1 fruit fly cellular context compared by ENCODE assay signal in the genomic region with DNA sequence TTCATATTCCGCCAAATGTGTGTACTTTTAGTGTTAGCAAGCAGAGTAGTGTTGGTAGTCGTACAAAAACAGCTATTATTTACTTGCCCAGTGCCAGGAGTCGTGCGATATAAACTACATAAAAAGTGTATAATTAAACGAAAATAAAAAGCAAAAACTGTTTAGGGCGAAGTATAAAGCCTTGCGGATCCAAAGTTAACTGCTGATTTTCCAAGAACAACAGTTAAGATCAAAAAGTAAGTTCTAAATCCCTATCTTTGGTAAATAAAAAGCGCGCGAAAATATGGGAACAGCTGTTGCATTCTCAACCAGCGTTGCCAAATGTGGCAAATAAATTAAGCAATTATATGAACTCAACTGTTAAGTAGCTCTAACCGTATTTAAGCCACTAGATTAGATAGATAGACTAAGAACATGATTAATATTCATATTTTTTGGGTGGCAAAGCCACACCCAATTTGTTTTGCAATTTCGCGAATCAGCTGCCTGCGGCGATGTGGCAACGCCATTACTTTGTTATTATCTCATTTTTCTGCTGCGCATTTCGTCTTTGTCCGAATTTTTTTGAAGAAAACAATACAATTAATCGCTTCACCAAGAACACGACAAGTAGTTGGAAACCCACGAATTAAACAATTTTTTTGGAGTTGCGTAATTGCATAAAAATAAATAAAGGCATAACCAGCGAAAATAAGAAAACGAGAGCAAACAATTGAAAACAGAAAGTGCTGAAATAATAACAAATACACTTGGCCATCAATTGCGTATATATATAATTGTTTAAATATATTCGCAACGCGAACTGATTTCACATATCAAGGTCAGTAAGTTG.
TF ChIP-seq lines count a peak whose summit lies in the region.

Prim1 (plus strand) TSS at position 51 of the 832 bp plus-strand sequence.
CG7083 (plus strand) TSS at position 522 of the 832 bp plus-strand sequence.

TF ChIP-seq in whole organism, embryonic, 481 proteins besides CTCF, POLR2A, EP300 and RAD21 (continued from another document and continues in another):
- peak; percentile 63; the same call in 1 of the 3 replicates for TF ChIP-seq zfh1 (GFP tag; IDR thresholded peaks at IDR 0.05; lab: Robert Waterston, UW)
- TF ChIP-seq Deaf1 (tag; optimal IDR thresholded peaks at IDR 0.05; lab: Kevin White, UChicago): no peak
- TF ChIP-seq Fer2 (tag; optimal IDR thresholded peaks at IDR 0.05; lab: Kevin White, UChicago): no peak
- no peak for TF ChIP-seq CG6254 (GFP tag; optimal IDR thresholded peaks at IDR 0.05; lab: Kevin White, UChicago)
- peak; percentile 84 for TF ChIP-seq CG4617 (GFP tag; optimal IDR thresholded peaks at IDR 0.05; lab: Kevin White, UChicago; ENCODE audit: borderline replicate concordance)
- no peak for TF ChIP-seq fd64A (GFP tag; optimal IDR thresholded peaks at IDR 0.05; lab: Kevin White, UChicago)
- peak; percentile 62 for TF ChIP-seq pum (GFP tag; optimal IDR thresholded peaks at IDR 0.05; lab: Kevin White, UChicago)
- no peak for TF ChIP-seq Oaz (GFP tag; IDR thresholded peaks at IDR 0.05; lab: Robert Waterston, UW)
- peak; percentile 46 for TF ChIP-seq CG9437 (GFP tag; optimal IDR thresholded peaks at IDR 0.05; lab: Kevin White, UChicago)
- TF ChIP-seq Six4 (GFP tag; optimal IDR thresholded peaks at IDR 0.05; lab: Kevin White, UChicago): peak; percentile 46
- no peak for TF ChIP-seq z (GFP tag; IDR thresholded peaks at IDR 0.05; lab: Robert Waterston, UW)
- peak; percentile 55 for TF ChIP-seq slp2 (GFP tag; optimal IDR thresholded peaks at IDR 0.05; lab: Kevin White, UChicago)
- peak; percentile 0 for TF ChIP-seq ac (GFP tag; optimal IDR thresholded peaks at IDR 0.05; lab: Kevin White, UChicago)
- peak; percentile 53 for TF ChIP-seq CG1233 (GFP tag; optimal IDR thresholded peaks at IDR 0.05; lab: Kevin White, UChicago)
- TF ChIP-seq CG2202 (tag; optimal IDR thresholded peaks at IDR 0.05; lab: Kevin White, UChicago): peak; percentile 24
- peak; percentile 49 for TF ChIP-seq Hr3 (GFP tag; optimal IDR thresholded peaks at IDR 0.05; lab: Kevin White, UChicago)
- no peak for TF ChIP-seq CkIIα-i1 (GFP tag; IDR thresholded peaks at IDR 0.05; lab: Robert Waterston, UW)
- TF ChIP-seq CG14014 (GFP tag; IDR thresholded peaks at IDR 0.05; lab: Robert Waterston, UW): no peak
- TF ChIP-seq CG12236 (GFP tag; optimal IDR thresholded peaks at IDR 0.05; lab: Kevin White, UChicago): peak; percentile 33
- TF ChIP-seq CG11247 (GFP tag; IDR thresholded peaks at IDR 0.05; lab: Robert Waterston, UW): no peak
- TF ChIP-seq BtbVII (GFP tag; optimal IDR thresholded peaks at IDR 0.05; lab: Kevin White, UChicago): peak; percentile 44
- peak; percentile 54 for TF ChIP-seq ewg (GFP tag; optimal IDR thresholded peaks at IDR 0.05; lab: Kevin White, UChicago)
- no peak for TF ChIP-seq fru (optimal IDR thresholded peaks at IDR 0.05; lab: Kevin White, UChicago)
- peak; percentile 20 for TF ChIP-seq HHEX (GFP tag; optimal IDR thresholded peaks at IDR 0.05; lab: Kevin White, UChicago)
- peak; percentile 81 for TF ChIP-seq Dp (GFP tag; optimal IDR thresholded peaks at IDR 0.05; lab: Kevin White, UChicago)
- TF ChIP-seq her (GFP tag; optimal IDR thresholded peaks at IDR 0.05; lab: Kevin White, UChicago): peak; percentile 61
- TF ChIP-seq CG15514 (GFP tag; optimal IDR thresholded peaks at IDR 0.05; lab: Kevin White, UChicago): peak; percentile 67
- TF ChIP-seq CG4730 (GFP tag; IDR thresholded peaks at IDR 0.05; lab: Robert Waterston, UW): no peak
- TF ChIP-seq inv (GFP tag; IDR thresholded peaks at IDR 0.05; lab: Robert Waterston, UW; ENCODE audit: partially characterized antibody): no peak
- TF ChIP-seq mirr (GFP tag; optimal IDR thresholded peaks at IDR 0.05; lab: Kevin White, UChicago): peak; percentile 32
- TF ChIP-seq vnd (GFP tag; IDR thresholded peaks at IDR 0.05; lab: Robert Waterston, UW; ENCODE audit: partially characterized antibody): no peak
- TF ChIP-seq E2f1 (GFP tag; IDR thresholded peaks at IDR 0.05; lab: Robert Waterston, UW): peak; percentile 85
- no peak for TF ChIP-seq CG16813 (GFP tag; IDR thresholded peaks at IDR 0.05; lab: Robert Waterston, UW; ENCODE audit: partially characterized antibody)
- TF ChIP-seq CG34422 (GFP tag; IDR thresholded peaks at IDR 0.05; lab: Robert Waterston, UW): peak; percentile 79
- TF ChIP-seq GATAe (GFP tag; conservative IDR thresholded peaks at IDR 0.05; lab: Robert Waterston, UW): no peak; the same call in 1 of the 2 replicates
- no peak for TF ChIP-seq fd102C (GFP tag; optimal IDR thresholded peaks at IDR 0.05; lab: Kevin White, UChicago)
- TF ChIP-seq wdn (GFP tag; IDR thresholded peaks at IDR 0.05; lab: Robert Waterston, UW): peak; percentile 37; the same call in 1 of the 2 replicates
- no peak for TF ChIP-seq gt (GFP tag; IDR thresholded peaks at IDR 0.05; lab: Robert Waterston, UW)
- peak; percentile 18; the same call in 1 of the 2 replicates for TF ChIP-seq CG31224 (GFP tag; IDR thresholded peaks at IDR 0.05; lab: Robert Waterston, UW)
- peak; percentile 82 for TF ChIP-seq E2f2 (GFP tag; IDR thresholded peaks at IDR 0.05; lab: Robert Waterston, UW)
- TF ChIP-seq CG12744 (GFP tag; optimal IDR thresholded peaks at IDR 0.05; lab: Kevin White, UChicago): peak; percentile 34
- no peak for TF ChIP-seq tna (GFP tag; IDR thresholded peaks at IDR 0.05; lab: Robert Waterston, UW; ENCODE audit: partially characterized antibody)
- TF ChIP-seq jumu (GFP tag; optimal IDR thresholded peaks at IDR 0.05; lab: Kevin White, UChicago): peak; percentile 64
- peak; percentile 62 for TF ChIP-seq vvl (GFP tag; IDR thresholded peaks at IDR 0.05; lab: Robert Waterston, UW)
- no peak for TF ChIP-seq ro (GFP tag; IDR thresholded peaks at IDR 0.05; lab: Robert Waterston, UW)
- TF ChIP-seq CG1792 (GFP tag; optimal IDR thresholded peaks at IDR 0.05; lab: Kevin White, UChicago): peak; percentile 1
- TF ChIP-seq Bdp1 (GFP tag; optimal IDR thresholded peaks at IDR 0.05; lab: Kevin White, UChicago): peak; percentile 43
- TF ChIP-seq ab (GFP tag; optimal IDR thresholded peaks at IDR 0.05; lab: Kevin White, UChicago): no peak
- TF ChIP-seq CG15601 (tag; optimal IDR thresholded peaks at IDR 0.05; lab: Kevin White, UChicago): peak; percentile 34
- peak; percentile 32 for TF ChIP-seq CG33213 (GFP tag; optimal IDR thresholded peaks at IDR 0.05; lab: Kevin White, UChicago)
- TF ChIP-seq Sry-δ (GFP tag; optimal IDR thresholded peaks at IDR 0.05; lab: Kevin White, UChicago): peak; percentile 63
- TF ChIP-seq CG17186 (GFP tag; optimal IDR thresholded peaks at IDR 0.05; lab: Kevin White, UChicago): peak; percentile 81
- TF ChIP-seq al (GFP tag; IDR thresholded peaks at IDR 0.05; lab: Robert Waterston, UW): 0 out of 2 replicates have a peak, but pooled peaks have one; percentile 35
- peak; percentile 33 for TF ChIP-seq CG7839 (tag; optimal IDR thresholded peaks at IDR 0.05; lab: Kevin White, UChicago)
- peak; percentile 51 to 60 for TF ChIP-seq chif (GFP tag; optimal IDR thresholded peaks at IDR 0.05; lab: Kevin White, UChicago)
- TF ChIP-seq CG1647 (GFP tag; optimal IDR thresholded peaks at IDR 0.05; lab: Kevin White, UChicago): peak; percentile 25
- no peak for TF ChIP-seq oc (tag; optimal IDR thresholded peaks at IDR 0.05; lab: Kevin White, UChicago)
- peak; percentile 68 for TF ChIP-seq phol (tag; optimal IDR thresholded peaks at IDR 0.05; lab: Kevin White, UChicago)
- peak; percentile 63 for TF ChIP-seq pzg (GFP tag; optimal IDR thresholded peaks at IDR 0.05; lab: Kevin White, UChicago)
- TF ChIP-seq CG10366 (GFP tag; IDR thresholded peaks at IDR 0.05; lab: Robert Waterston, UW): peak; percentile 12; the same call in 1 of the 2 replicates
- TF ChIP-seq CG1529 (GFP tag; optimal IDR thresholded peaks at IDR 0.05; lab: Kevin White, UChicago): peak; percentile 46
- no peak for TF ChIP-seq usp (GFP tag; optimal IDR thresholded peaks at IDR 0.05; lab: Kevin White, UChicago)
- TF ChIP-seq Tbp (GFP tag; optimal IDR thresholded peaks at IDR 0.05; lab: Kevin White, UChicago): no peak
- TF ChIP-seq CG8281 (tag; optimal IDR thresholded peaks at IDR 0.05; lab: Kevin White, UChicago): no peak
- no peak for TF ChIP-seq nau (GFP tag; optimal IDR thresholded peaks at IDR 0.05; lab: Kevin White, UChicago)
- TF ChIP-seq Hmx (GFP tag; optimal IDR thresholded peaks at IDR 0.05; lab: Kevin White, UChicago): no peak
- TF ChIP-seq Nf-YB (GFP tag; optimal IDR thresholded peaks at IDR 0.05; lab: Kevin White, UChicago): no peak
- peak; percentile 67 for TF ChIP-seq lab (GFP tag; optimal IDR thresholded peaks at IDR 0.05; lab: Kevin White, UChicago)
- TF ChIP-seq Asciz (GFP tag; optimal IDR thresholded peaks at IDR 0.05; lab: Kevin White, UChicago): peak; percentile 33
- no peak for TF ChIP-seq Poxn (GFP tag; IDR thresholded peaks at IDR 0.05; lab: Robert Waterston, UW)
- no peak for TF ChIP-seq CG11504 (tag; optimal IDR thresholded peaks at IDR 0.05; lab: Kevin White, UChicago)
- TF ChIP-seq sna (GFP tag; IDR thresholded peaks at IDR 0.05; lab: Robert Waterston, UW; ENCODE audit: partially characterized antibody): no peak
- TF ChIP-seq Camta (GFP tag; optimal IDR thresholded peaks at IDR 0.05; lab: Kevin White, UChicago): peak; percentile 74
- TF ChIP-seq CG2116 (GFP tag; optimal IDR thresholded peaks at IDR 0.05; lab: Kevin White, UChicago): peak; percentile 67
- TF ChIP-seq ash1 (GFP tag; optimal IDR thresholded peaks at IDR 0.05; lab: Kevin White, UChicago): no peak
- peak; percentile 47 for TF ChIP-seq CG12659 (GFP tag; optimal IDR thresholded peaks at IDR 0.05; lab: Kevin White, UChicago)
- TF ChIP-seq sug (tag; optimal IDR thresholded peaks at IDR 0.05; lab: Kevin White, UChicago): peak; percentile 67
- peak; percentile 24; the same call in 1 of the 2 replicates for TF ChIP-seq onecut (GFP tag; IDR thresholded peaks at IDR 0.05; lab: Robert Waterston, UW)
- peak; percentile 68 for TF ChIP-seq CG30403 (GFP tag; optimal IDR thresholded peaks at IDR 0.05; lab: Kevin White, UChicago)
- no peak for TF ChIP-seq B-H1 (GFP tag; IDR thresholded peaks at IDR 0.05; lab: Robert Waterston, UW)
- TF ChIP-seq Dek (tag; optimal IDR thresholded peaks at IDR 0.05; lab: Kevin White, UChicago): no peak
- TF ChIP-seq CG16815 (GFP tag; optimal IDR thresholded peaks at IDR 0.05; lab: Kevin White, UChicago): no peak
- TF ChIP-seq NC2β (GFP tag; optimal IDR thresholded peaks at IDR 0.05; lab: Kevin White, UChicago): peak; percentile 46
- no peak for TF ChIP-seq sim (GFP tag; IDR thresholded peaks at IDR 0.05; lab: Robert Waterston, UW)
- TF ChIP-seq CG30020 (tag; optimal IDR thresholded peaks at IDR 0.05; lab: Kevin White, UChicago): peak; percentile 35
- no peak for TF ChIP-seq toy (GFP tag; IDR thresholded peaks at IDR 0.05; lab: Robert Waterston, UW)
- TF ChIP-seq amos (GFP tag; IDR thresholded peaks at IDR 0.05; lab: Robert Waterston, UW; ENCODE audit: partially characterized antibody): peak; percentile 13; the same call in 1 of the 2 replicates
- TF ChIP-seq CG4404 (GFP tag; IDR thresholded peaks at IDR 0.05; lab: Robert Waterston, UW): no peak
- TF ChIP-seq gem (tag; optimal IDR thresholded peaks at IDR 0.05; lab: Kevin White, UChicago): peak; percentile 71
- no peak for TF ChIP-seq CG7357 (GFP tag; IDR thresholded peaks at IDR 0.05; lab: Robert Waterston, UW)
- no peak for TF ChIP-seq ap (GFP tag; IDR thresholded peaks at IDR 0.05; lab: Robert Waterston, UW)
- no peak for TF ChIP-seq Hr78 (GFP tag; optimal IDR thresholded peaks at IDR 0.05; lab: Kevin White, UChicago)
- TF ChIP-seq Drgx (GFP tag; IDR thresholded peaks at IDR 0.05; lab: Robert Waterston, UW): 0 out of 2 replicates have a peak, but pooled peaks have one; percentile 13
- no peak for TF ChIP-seq Optix (GFP tag; IDR thresholded peaks at IDR 0.05; lab: Robert Waterston, UW)
- TF ChIP-seq Nf-YA (GFP tag; IDR thresholded peaks at IDR 0.05; lab: Robert Waterston, UW): no peak
- peak; percentile 7 for TF ChIP-seq CG1602 (GFP tag; optimal IDR thresholded peaks at IDR 0.05; lab: Kevin White, UChicago)
- no peak for TF ChIP-seq org-1 (GFP tag; optimal IDR thresholded peaks at IDR 0.05; lab: Kevin White, UChicago)
- TF ChIP-seq CG17568 (GFP tag; optimal IDR thresholded peaks at IDR 0.05; lab: Kevin White, UChicago): no peak
- no peak for TF ChIP-seq Gsc (GFP tag; IDR thresholded peaks at IDR 0.05; lab: Robert Waterston, UW)
- no peak for TF ChIP-seq CG15073 (GFP tag; optimal IDR thresholded peaks at IDR 0.05; lab: Kevin White, UChicago)
- TF ChIP-seq H2.0 (GFP tag; IDR thresholded peaks at IDR 0.05; lab: Robert Waterston, UW): 0 out of 2 replicates have a peak, but pooled peaks have one; percentile 22
- TF ChIP-seq Myb (GFP tag; optimal IDR thresholded peaks at IDR 0.05; lab: Kevin White, UChicago): peak; percentile 55
- no peak for TF ChIP-seq pan (optimal IDR thresholded peaks at IDR 0.05; lab: Kevin White, UChicago)
- peak in 1 of 2 experiments; percentile 64 for TF ChIP-seq pan (GFP tag; optimal IDR thresholded peaks at IDR 0.05 in 1 of 2, IDR thresholded peaks at IDR 0.05 in 1 of 2)
- TF ChIP-seq psq (GFP tag; optimal IDR thresholded peaks at IDR 0.05; lab: Kevin White, UChicago): peak; percentile 14
- TF ChIP-seq CG6765 (GFP tag; optimal IDR thresholded peaks at IDR 0.05; lab: Kevin White, UChicago): peak; percentile 3
- peak; percentile 62 for TF ChIP-seq CG9609 (GFP tag; optimal IDR thresholded peaks at IDR 0.05; lab: Kevin White, UChicago)
- TF ChIP-seq sob (GFP tag; IDR thresholded peaks at IDR 0.05; lab: Robert Waterston, UW): 0 out of 2 replicates have a peak, but pooled peaks have one; percentile 42
- TF ChIP-seq CG17912 (GFP tag; optimal IDR thresholded peaks at IDR 0.05; lab: Kevin White, UChicago): no peak
- peak; percentile 14 for TF ChIP-seq Ssrp (tag; optimal IDR thresholded peaks at IDR 0.05; lab: Kevin White, UChicago)
- peak; percentile 54 for TF ChIP-seq Hmr (GFP tag; optimal IDR thresholded peaks at IDR 0.05; lab: Kevin White, UChicago)
- no peak for TF ChIP-seq HLH4C (GFP tag; IDR thresholded peaks at IDR 0.05; lab: Robert Waterston, UW; ENCODE audit: partially characterized antibody)
- no peak for TF ChIP-seq CG6683 (GFP tag; optimal IDR thresholded peaks at IDR 0.05; lab: Kevin White, UChicago)
- no peak for TF ChIP-seq CG4360 (GFP tag; IDR thresholded peaks at IDR 0.05; lab: Robert Waterston, UW)
- peak; percentile 63 for TF ChIP-seq az2 (GFP tag; optimal IDR thresholded peaks at IDR 0.05; lab: Kevin White, UChicago)
- peak; percentile 41 for TF ChIP-seq vfl (GFP tag; optimal IDR thresholded peaks at IDR 0.05; lab: Kevin White, UChicago)
- peak; percentile 10 for TF ChIP-seq CG7928 (GFP tag; optimal IDR thresholded peaks at IDR 0.05; lab: Kevin White, UChicago)
- TF ChIP-seq Ptx1 (GFP tag; IDR thresholded peaks at IDR 0.05; lab: Robert Waterston, UW): peak; percentile 43; the same call in 1 of the 2 replicates
- TF ChIP-seq emc (GFP tag; optimal IDR thresholded peaks at IDR 0.05; lab: Kevin White, UChicago): peak; percentile 6
- TF ChIP-seq CG9876 (GFP tag; optimal IDR thresholded peaks at IDR 0.05; lab: Kevin White, UChicago): peak; percentile 18
